Fruit fly (Drosophila melanogaster) whole organism, embryonic: ENCODE results near the gene CG32811.

ENCODE experiments used
- Aef1 ChIP-seq: fragments of 200-800 bp; sonication (Bioruptor generic); IDR thresholded peaks from 3 replicates; pipeline ENCODE4 v1.3.6; 2022; ENCODE audit warnings: missing biosample characterization, missing genetic modification characterization
- CG11093 ChIP-seq: fragments of 200-800 bp; sonication (Bioruptor generic); IDR thresholded peaks from 3 replicates; pipeline ENCODE4 v1.3.6; 2022; ENCODE audit warnings: missing biosample characterization, missing genetic modification characterization
- CG11398 ChIP-seq: fragments of 200-800 bp; sonication (Bioruptor generic); optimal IDR thresholded peaks from 2 replicates; lab custom pipeline; 2016; ENCODE audit warnings: missing biosample characterization, missing genetic modification characterization
- CG11695 ChIP-seq: fragments of 200-800 bp; sonication (Bioruptor generic); IDR thresholded peaks from 3 replicates; pipeline ENCODE4 v1.3.6; 2022; ENCODE audit warnings: missing biosample characterization, missing genetic modification characterization
- CG11696 ChIP-seq: fragments of 200-800 bp; sonication (Bioruptor generic); IDR thresholded peaks from 2 replicates; pipeline ENCODE4 v1.3.6; 2022; ENCODE audit warnings: missing biosample characterization, missing genetic modification characterization
- CG12104 ChIP-seq: fragments of 200-800 bp; sonication (Bioruptor generic); optimal IDR thresholded peaks from 3 replicates; lab custom pipeline; 2016; ENCODE audit warnings: missing biosample characterization, missing genetic modification characterization
- CG14050 ChIP-seq: fragments of 200-800 bp; sonication (Bioruptor generic); IDR thresholded peaks from 3 replicates; pipeline ENCODE4 v1.3.6; 2022; ENCODE audit warnings: missing biosample characterization, missing genetic modification characterization
- CG1647 ChIP-seq: fragments of 200-800 bp; sonication (Bioruptor generic); optimal IDR thresholded peaks from 3 replicates; lab custom pipeline; 2016; ENCODE audit warnings: missing biosample characterization, missing genetic modification characterization
- CG16779 ChIP-seq: fragments of 200-800 bp; sonication (Bioruptor generic); IDR thresholded peaks from 2 replicates; pipeline ENCODE4 v1.3.6; 2022; ENCODE audit warnings: missing biosample characterization, missing genetic modification characterization
- CG17359 ChIP-seq: fragments of 200-800 bp; sonication (Bioruptor generic); optimal IDR thresholded peaks from 3 replicates; lab custom pipeline; 2018; ENCODE audit warnings: missing biosample characterization, mild to moderate bottlenecking, missing genetic modification characterization, moderate library complexity
- CG17385 ChIP-seq: fragments of 200-800 bp; sonication (Bioruptor generic); optimal IDR thresholded peaks from 3 replicates; lab custom pipeline; 2018; ENCODE audit warnings: missing biosample characterization, mild to moderate bottlenecking, missing genetic modification characterization
- CG18011 ChIP-seq: fragments of 200-800 bp; sonication (Bioruptor generic); optimal IDR thresholded peaks from 2 replicates; lab custom pipeline; 2017; ENCODE audit warnings: missing biosample characterization, missing genetic modification characterization, mild to moderate bottlenecking, moderate library complexity, missing genotype
- CG18262 ChIP-seq: fragments of 200-800 bp; optimal IDR thresholded peaks from 3 replicates; lab custom pipeline; 2019; ENCODE audit warnings: missing biosample characterization, mild to moderate bottlenecking, missing genetic modification characterization, moderate library complexity
- CG2120 ChIP-seq: fragments of 200-800 bp; sonication (Bioruptor generic); optimal IDR thresholded peaks from 3 replicates; lab custom pipeline; 2016; ENCODE audit warnings: missing biosample characterization, missing genetic modification characterization
- CG2678 ChIP-seq: fragments of 200-800 bp; sonication (Bioruptor generic); optimal IDR thresholded peaks from 3 replicates; lab custom pipeline; 2019; ENCODE audit warnings: missing biosample characterization, mild to moderate bottlenecking, missing genetic modification characterization, moderate library complexity
- CG33213 ChIP-seq: fragments of 200-800 bp; sonication (Bioruptor generic); optimal IDR thresholded peaks from 3 replicates; lab custom pipeline; 2016; ENCODE audit warnings: missing biosample characterization, missing genetic modification characterization
- CG3838 ChIP-seq: fragments of 200-800 bp; sonication (Bioruptor generic); optimal IDR thresholded peaks from 3 replicates; lab custom pipeline; 2016; ENCODE audit warnings: missing biosample characterization, missing genetic modification characterization
- CG4282 ChIP-seq: fragments of 200-800 bp; sonication (Bioruptor generic); optimal IDR thresholded peaks from 2 replicates; lab custom pipeline; 2016; ENCODE audit warnings: missing biosample characterization, missing genetic modification characterization
- CG6175 ChIP-seq: fragments of 200-800 bp; sonication (Bioruptor generic); IDR thresholded peaks from 3 replicates; pipeline ENCODE4 v1.3.6; 2022; ENCODE audit warnings: missing biosample characterization, missing genetic modification characterization
- CG6791 ChIP-seq: fragments of 200-800 bp; sonication (Bioruptor generic); IDR thresholded peaks from 3 replicates; pipeline ENCODE4 v1.3.6; 2022; ENCODE audit warnings: missing biosample characterization, missing genetic modification characterization; ENCODE audit not compliant: partially characterized antibody
- CG6813 ChIP-seq: fragments of 200-800 bp; sonication (Bioruptor generic); optimal IDR thresholded peaks from 2 replicates; lab custom pipeline; 2017; ENCODE audit warnings: missing biosample characterization, missing genetic modification characterization, mild to moderate bottlenecking, moderate library complexity, missing genetic modification reagents
- CG8359 ChIP-seq: fragments of 200-800 bp; sonication (Bioruptor generic); optimal IDR thresholded peaks from 2 replicates; lab custom pipeline; 2017; ENCODE audit warnings: missing biosample characterization, mild to moderate bottlenecking, missing genetic modification characterization, borderline replicate concordance
- CHES-1-like ChIP-seq: fragments of 200-800 bp; sonication (Bioruptor generic); optimal IDR thresholded peaks from 2 replicates; lab custom pipeline; 2016; ENCODE audit warnings: missing biosample characterization, missing genetic modification characterization
- CoRest ChIP-seq: fragments of 200-800 bp; sonication (Bioruptor generic); optimal IDR thresholded peaks from 3 replicates; lab custom pipeline; 2018; ENCODE audit warnings: missing biosample characterization, mild to moderate bottlenecking, missing genetic modification characterization, moderate library complexity
- D ChIP-seq, 2 experiments: fragments of 200-800 bp in 1 of 2; fragments of >200 bp in 1 of 2; sonication (Bioruptor generic) in 1 of 2; optimal IDR thresholded peaks; 2 replicates in 1 of 2; 3 replicates in 1 of 2; lab custom pipeline; 2017; ENCODE audit warnings: mild to moderate bottlenecking in 1 of 2, missing biosample characterization in 1 of 2, missing genetic modification characterization in 1 of 2, missing genetic modification reagents in 1 of 2
- Dip2 ChIP-seq: fragments of 200-800 bp; sonication (Bioruptor generic); IDR thresholded peaks from 2 replicates; pipeline ENCODE4 v1.3.6; 2022; ENCODE audit warnings: missing biosample characterization, missing genetic modification characterization
- Dp ChIP-seq: fragments of 200-800 bp; sonication (Bioruptor generic); optimal IDR thresholded peaks from 2 replicates; lab custom pipeline; 2018; ENCODE audit warnings: missing biosample characterization, mild to moderate bottlenecking, missing genetic modification characterization, moderate library complexity
- E2f1 ChIP-seq: fragments of 200-800 bp; sonication (Bioruptor generic); IDR thresholded peaks from 2 replicates; pipeline ENCODE4 v1.3.6; 2022; ENCODE audit warnings: missing biosample characterization, missing genetic modification characterization
- Fer2 ChIP-seq: fragments of 200-800 bp; sonication (Bioruptor generic); optimal IDR thresholded peaks from 2 replicates; lab custom pipeline; 2018; ENCODE audit warnings: missing biosample characterization, mild to moderate bottlenecking, missing genetic modification characterization, moderate library complexity
- Gug ChIP-seq: fragments of 200-800 bp; sonication (Bioruptor generic); IDR thresholded peaks from 4 replicates; pipeline ENCODE4 v1.3.6; 2022; ENCODE audit warnings: missing biosample characterization, missing genetic modification characterization
- Hmx ChIP-seq: fragments of 200-800 bp; sonication (Bioruptor generic); optimal IDR thresholded peaks from 2 replicates; lab custom pipeline; 2016; ENCODE audit warnings: missing biosample characterization, missing genetic modification characterization
- Lhr ChIP-seq: fragments of 200-800 bp; sonication (Bioruptor generic); optimal IDR thresholded peaks from 3 replicates; lab custom pipeline; 2017; ENCODE audit warnings: mild to moderate bottlenecking, missing biosample characterization, missing genetic modification reagents, missing genetic modification characterization
- MTF-1 ChIP-seq: fragments of 200-800 bp; sonication (Bioruptor generic); optimal IDR thresholded peaks from 2 replicates; lab custom pipeline; 2018; ENCODE audit warnings: missing biosample characterization, mild to moderate bottlenecking, missing genetic modification characterization, borderline replicate concordance
- Oli ChIP-seq: fragments of 200-800 bp; sonication (Bioruptor generic); optimal IDR thresholded peaks from 2 replicates; lab custom pipeline; 2018; ENCODE audit warnings: missing biosample characterization, mild to moderate bottlenecking, missing genetic modification characterization, moderate library complexity
- Trl ChIP-seq, 3 experiments: fragments of >200 bp in 2 of 3; fragments of 200-800 bp in 1 of 3; sonication (Bioruptor generic) in 1 of 3; optimal IDR thresholded peaks; 2 replicates in 1 of 3; 3 replicates in 2 of 3; lab custom pipeline; 2016 to 2017; ENCODE audit warnings: missing biosample characterization in 1 of 3, missing genetic modification characterization in 1 of 3
- aop ChIP-seq: fragments of 200-800 bp; sonication (Bioruptor generic); IDR thresholded peaks from 2 replicates; pipeline ENCODE4 v1.3.6; 2022; ENCODE audit warnings: missing biosample characterization, missing genetic modification characterization
- bsh ChIP-seq, 2 experiments: fragments of 200-800 bp; sonication (Bioruptor generic); optimal IDR thresholded peaks; 2 replicates each; lab custom pipeline; 2017 to 2018; ENCODE audit warnings: mild to moderate bottlenecking in 2 of 2, missing biosample characterization in 2 of 2, missing genetic modification characterization in 2 of 2, moderate library complexity in 1 of 2
- chn ChIP-seq: fragments of 200-800 bp; sonication (Bioruptor generic); optimal IDR thresholded peaks from 2 replicates; lab custom pipeline; 2016; ENCODE audit warnings: missing biosample characterization, missing genetic modification characterization
- ci ChIP-seq: fragments of 200-800 bp; sonication (Bioruptor generic); IDR thresholded peaks from 3 replicates; pipeline ENCODE4 v1.3.6; 2022; ENCODE audit warnings: missing biosample characterization, missing genetic modification characterization
- crol ChIP-seq: fragments of 200-800 bp; sonication (Bioruptor generic); IDR thresholded peaks from 2 replicates; pipeline ENCODE4 v1.3.6; 2022; ENCODE audit warnings: missing biosample characterization, missing genetic modification characterization
- danr ChIP-seq: fragments of 200-800 bp; sonication (Bioruptor generic); IDR thresholded peaks from 2 replicates; pipeline ENCODE4 v1.3.6; 2022; ENCODE audit warnings: missing biosample characterization, missing genetic modification characterization
- eve ChIP-seq, 2 experiments: fragments of >200 bp; optimal IDR thresholded peaks; 2 replicates each; lab custom pipeline; 2017; ENCODE audit warnings: missing biosample characterization in 2 of 2, missing genetic modification characterization in 2 of 2
- ewg ChIP-seq: fragments of 200-800 bp; sonication (Bioruptor generic); optimal IDR thresholded peaks from 3 replicates; lab custom pipeline; 2017; ENCODE audit warnings: mild to moderate bottlenecking, missing biosample characterization, missing genetic modification reagents, missing genetic modification characterization
- hbn ChIP-seq: fragments of 200-800 bp; sonication (Bioruptor generic); IDR thresholded peaks from 2 replicates; pipeline ENCODE4 v1.3.6; 2022; ENCODE audit warnings: missing biosample characterization, missing genetic modification characterization; ENCODE audit not compliant: partially characterized antibody
- kay ChIP-seq: fragments of 200-800 bp; sonication (Bioruptor generic); optimal IDR thresholded peaks from 2 replicates; lab custom pipeline; 2016; ENCODE audit warnings: missing biosample characterization, missing genetic modification characterization
- pita ChIP-seq: fragments of 200-800 bp; sonication (Bioruptor generic); optimal IDR thresholded peaks from 2 replicates; lab custom pipeline; 2017; ENCODE audit warnings: missing biosample characterization, mild to moderate bottlenecking, missing genetic modification characterization
- sc ChIP-seq, 3 experiments: fragments of >200 bp in 2 of 3; fragments of 200-800 bp in 1 of 3; sonication (Bioruptor generic) in 1 of 3; optimal IDR thresholded peaks; 2 replicates in 2 of 3; 3 replicates in 1 of 3; lab custom pipeline; 2017; ENCODE audit warnings: mild to moderate bottlenecking in 1 of 3, missing biosample characterization in 1 of 3, missing genetic modification characterization in 1 of 3, missing genetic modification reagents in 1 of 3
- sens ChIP-seq: fragments of 200-800 bp; sonication (Bioruptor generic); peaks from one replicate; lab custom pipeline; 2016; ENCODE audit warnings: missing biosample characterization, missing genetic modification characterization
- vnd ChIP-seq: fragments of 200-800 bp; sonication (Bioruptor generic); IDR thresholded peaks from 3 replicates; pipeline ENCODE4 v1.3.6; 2022; ENCODE audit warnings: missing biosample characterization, missing genetic modification characterization; ENCODE audit not compliant: partially characterized antibody

CG32811 gene

DNA sequence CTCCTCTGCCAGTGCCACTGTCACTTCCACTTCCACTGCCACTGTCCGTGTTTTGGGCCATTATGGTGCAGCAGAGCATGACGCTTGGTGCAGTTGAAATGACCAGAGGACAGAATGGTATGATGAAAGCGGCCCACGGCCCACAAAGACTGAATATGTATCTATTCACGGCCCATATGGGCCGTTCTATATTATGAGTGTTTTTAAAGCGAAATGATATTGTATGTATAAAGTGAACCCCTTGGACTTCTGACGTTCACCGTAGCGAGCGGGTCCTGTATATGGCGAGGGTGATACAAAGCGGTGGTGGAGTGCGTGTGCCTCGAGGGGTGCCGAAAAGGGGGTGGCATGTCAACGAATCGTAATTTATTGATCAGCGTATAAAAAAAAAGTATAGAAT is 28.5 kb downstream of the CG32811 start (continued):
- TF ChIP-seq Dp (GFP tag; lab: Kevin White, UChicago) (no peak), CG11696 (no peak), Gug (GFP tag; lab: Robert Waterston, UW) (peak; percentile 14; the same call in 1 of the 4 replicates), sens (GFP tag; lab: Kevin White, UChicago) (peak; percentile 64), pita (GFP tag; lab: Kevin White, UChicago) (no peak), Oli (tag; lab: Kevin White, UChicago) (peak; percentile 37), Fer2 (tag; lab: Kevin White, UChicago) (no peak), CG4282 (GFP tag; lab: Kevin White, UChicago) (no peak), E2f1 (GFP tag; lab: Robert Waterston, UW) (0 out of 2 replicates have a peak, but pooled peaks have one; percentile 13), Hmx (GFP tag; lab: Kevin White, UChicago) (no peak), ewg (no peak), Dip2 (no peak), sc (optimal IDR thresholded peaks at IDR 0.05; lab: Kevin White, UChicago) (no peak), sc (GFP tag; optimal IDR thresholded peaks at IDR 0.05; lab: Kevin White, UChicago) (no peak), CG18011 (GFP tag; lab: Kevin White, UChicago) (no peak), D (optimal IDR thresholded peaks at IDR 0.05; lab: Kevin White, UChicago) (no peak), D (GFP tag; optimal IDR thresholded peaks at IDR 0.05; lab: Kevin White, UChicago) (no peak), MTF-1 (GFP tag; lab: Kevin White, UChicago) (no peak), CG14050 (no peak), CG6791 (no peak), hbn (no peak), CG17385 (GFP tag; lab: Kevin White, UChicago) (no peak), CG6813 (GFP tag; lab: Kevin White, UChicago) (no peak), CG1647 (GFP tag; lab: Kevin White, UChicago) (no peak), bsh (GFP tag; optimal IDR thresholded peaks at IDR 0.05; lab: Kevin White, UChicago) (peak in 1 of 2 experiments; percentile 2), kay (GFP tag; lab: Kevin White, UChicago) (no peak), aop (no peak), CG33213 (GFP tag; lab: Kevin White, UChicago) (no peak), CG11093 (GFP tag; lab: Robert Waterston, UW) (no peak), CG11398 (GFP tag; lab: Kevin White, UChicago) (no peak), Trl (optimal IDR thresholded peaks at IDR 0.05; lab: Kevin White, UChicago) (no peak), Trl (GFP tag; optimal IDR thresholded peaks at IDR 0.05; lab: Kevin White, UChicago) (no peak), CG2678 (tag; lab: Kevin White, UChicago) (peak; percentile 25), ci (GFP tag; lab: Robert Waterston, UW) (0 out of 3 replicates have a peak, but pooled peaks have one; percentile 11), CG12104 (GFP tag; lab: Kevin White, UChicago) (no peak), CG11695 (GFP tag; lab: Robert Waterston, UW) (0 out of 3 replicates have a peak, but pooled peaks have one; percentile 35), danr (0 out of 2 replicates have a peak, but pooled peaks have one; percentile 5), vnd (no peak), CG18262 (tag; lab: Kevin White, UChicago) (no peak), CG16779 (GFP tag; lab: Robert Waterston, UW) (no peak), chn (GFP tag; lab: Kevin White, UChicago) (no peak), CHES-1-like (GFP tag; lab: Kevin White, UChicago) (no peak), CG17359 (tag; lab: Kevin White, UChicago) (no peak), CG3838 (no peak), CoRest (tag; lab: Kevin White, UChicago) (no peak), Lhr (GFP tag; lab: Kevin White, UChicago) (no peak), CG8359 (GFP tag; lab: Kevin White, UChicago) (no peak), eve (GFP tag; optimal IDR thresholded peaks at IDR 0.05; lab: Kevin White, UChicago) (no peak), CG2120 (peak; percentile 31), crol (GFP tag; lab: Robert Waterston, UW) (no peak), Aef1 (GFP tag; lab: Robert Waterston, UW) (no peak), CG6175 (GFP tag; lab: Robert Waterston, UW) (no peak)
